Fruit fly (Drosophila melanogaster) whole organism, embryonic: ENCODE data around the gene Usp8.
A peak's percentile ranks its signal among the peaks of the same experiment; 100 is the strongest.

Experiments
- CG12744 ChIP-seq: fragments of 200-800 bp; sonication (Bioruptor generic); optimal IDR thresholded peaks from 2 replicates; lab custom pipeline; 2016; ENCODE audit warnings: missing biosample characterization, missing genetic modification characterization
- CG14014 ChIP-seq: fragments of 200-800 bp; sonication (Bioruptor generic); IDR thresholded peaks from 2 replicates; pipeline ENCODE4 v1.3.6; 2022; ENCODE audit warnings: missing biosample characterization, missing genetic modification characterization
- CG14441 ChIP-seq: fragments of 200-800 bp; sonication (Bioruptor generic); IDR thresholded peaks from 2 replicates; pipeline ENCODE4 v1.3.6; 2022; ENCODE audit warnings: missing biosample characterization, missing genetic modification characterization
- CG14667 ChIP-seq: fragments of 200-800 bp; sonication (Bioruptor generic); IDR thresholded peaks from 2 replicates; pipeline ENCODE4 v1.3.6; 2022; ENCODE audit warnings: missing biosample characterization, missing genetic modification characterization
- CG15011 ChIP-seq: fragments of 200-800 bp; sonication (Bioruptor generic); optimal IDR thresholded peaks from 3 replicates; lab custom pipeline; 2018; ENCODE audit warnings: missing biosample characterization, mild to moderate bottlenecking, missing genetic modification characterization
- CG15514 ChIP-seq: fragments of 200-800 bp; sonication (Bioruptor generic); optimal IDR thresholded peaks from 3 replicates; lab custom pipeline; 2017; ENCODE audit warnings: missing biosample characterization, missing genetic modification characterization, mild to moderate bottlenecking, moderate library complexity, missing genetic modification reagents
- CG15696 ChIP-seq: fragments of 200-800 bp; sonication (Bioruptor generic); optimal IDR thresholded peaks from 2 replicates; lab custom pipeline; 2019; ENCODE audit warnings: missing biosample characterization, mild to moderate bottlenecking, missing genetic modification characterization, moderate library complexity
- CG1603 ChIP-seq: fragments of 200-800 bp; sonication (Bioruptor generic); optimal IDR thresholded peaks from 2 replicates; lab custom pipeline; 2019; ENCODE audit warnings: missing biosample characterization, mild to moderate bottlenecking, missing genetic modification characterization, moderate library complexity
- CG18619 ChIP-seq: fragments of 200-800 bp; sonication (Bioruptor generic); optimal IDR thresholded peaks from 3 replicates; lab custom pipeline; 2017; ENCODE audit warnings: missing biosample characterization, mild to moderate bottlenecking, missing genetic modification characterization
- CG3407 ChIP-seq: fragments of 200-800 bp; sonication (Bioruptor generic); optimal IDR thresholded peaks from 2 replicates; lab custom pipeline; 2018; ENCODE audit warnings: missing biosample characterization, mild to moderate bottlenecking, missing genetic modification characterization
- CG3838 ChIP-seq: fragments of 200-800 bp; sonication (Bioruptor generic); optimal IDR thresholded peaks from 3 replicates; lab custom pipeline; 2016; ENCODE audit warnings: missing biosample characterization, missing genetic modification characterization
- CG3847 ChIP-seq: fragments of 200-800 bp; sonication (Bioruptor generic); IDR thresholded peaks from 2 replicates; pipeline ENCODE4 v1.3.6; 2022; ENCODE audit warnings: missing biosample characterization, missing genetic modification characterization
- CG4328 ChIP-seq: fragments of 200-800 bp; sonication (Bioruptor generic); optimal IDR thresholded peaks from 3 replicates; lab custom pipeline; 2017; ENCODE audit warnings: missing biosample characterization, missing genetic modification reagents, missing genetic modification characterization
- CG5245 ChIP-seq: fragments of 200-800 bp; sonication (Bioruptor generic); optimal IDR thresholded peaks from 3 replicates; lab custom pipeline; 2016; ENCODE audit warnings: missing biosample characterization, missing genetic modification characterization
- CG7987 ChIP-seq: fragments of 200-800 bp; sonication (Bioruptor generic); optimal IDR thresholded peaks from 2 replicates; lab custom pipeline; 2018; ENCODE audit warnings: missing biosample characterization, mild to moderate bottlenecking, missing genetic modification characterization, moderate library complexity
- CG8281 ChIP-seq: fragments of 200-800 bp; sonication (Bioruptor generic); optimal IDR thresholded peaks from 2 replicates; lab custom pipeline; 2018; ENCODE audit warnings: missing biosample characterization, mild to moderate bottlenecking, missing genetic modification characterization, moderate library complexity
- CG9817 ChIP-seq: fragments of 200-800 bp; sonication (Bioruptor generic); optimal IDR thresholded peaks from 2 replicates; lab custom pipeline; 2018; ENCODE audit warnings: missing biosample characterization, mild to moderate bottlenecking, missing genetic modification characterization, moderate library complexity
- CkIIα-i1 ChIP-seq: fragments of 200-800 bp; sonication (Bioruptor generic); IDR thresholded peaks from 2 replicates; pipeline ENCODE4 v1.3.6; 2022; ENCODE audit warnings: missing biosample characterization, missing genetic modification characterization
- CoRest ChIP-seq: fragments of 200-800 bp; sonication (Bioruptor generic); optimal IDR thresholded peaks from 3 replicates; lab custom pipeline; 2018; ENCODE audit warnings: missing biosample characterization, mild to moderate bottlenecking, missing genetic modification characterization, moderate library complexity
- CrebB ChIP-seq: fragments of 200-800 bp; sonication (Bioruptor generic); optimal IDR thresholded peaks from 3 replicates; lab custom pipeline; 2018; ENCODE audit warnings: missing biosample characterization, mild to moderate bottlenecking, missing genetic modification characterization
- Doc3 ChIP-seq: fragments of 200-800 bp; sonication (Bioruptor generic); IDR thresholded peaks from 3 replicates; pipeline ENCODE4 v1.3.6; 2022; ENCODE audit warnings: missing biosample characterization, missing genetic modification characterization; ENCODE audit not compliant: partially characterized antibody
- Dp ChIP-seq: fragments of 200-800 bp; sonication (Bioruptor generic); optimal IDR thresholded peaks from 2 replicates; lab custom pipeline; 2018; ENCODE audit warnings: missing biosample characterization, mild to moderate bottlenecking, missing genetic modification characterization, moderate library complexity
- Fer1 ChIP-seq: fragments of 200-800 bp; sonication (Bioruptor generic); optimal IDR thresholded peaks from 2 replicates; lab custom pipeline; 2017; ENCODE audit warnings: missing biosample characterization, mild to moderate bottlenecking, missing genetic modification characterization
- Hand ChIP-seq: fragments of 200-800 bp; sonication (Bioruptor generic); optimal IDR thresholded peaks from 2 replicates; lab custom pipeline; 2017; ENCODE audit warnings: mild to moderate bottlenecking, missing biosample characterization, missing genetic modification reagents, missing genetic modification characterization
- HmgD ChIP-seq: fragments of 200-800 bp; sonication (Bioruptor generic); optimal IDR thresholded peaks from 3 replicates; lab custom pipeline; 2016; ENCODE audit warnings: missing biosample characterization, missing genetic modification characterization
- Mrtf ChIP-seq: fragments of 200-800 bp; sonication (Bioruptor generic); IDR thresholded peaks from 3 replicates; pipeline ENCODE4 v1.3.6; 2022; ENCODE audit warnings: missing biosample characterization, missing genetic modification characterization
- NfI ChIP-seq: fragments of 200-800 bp; sonication (Bioruptor generic); optimal IDR thresholded peaks from 3 replicates; lab custom pipeline; 2018; ENCODE audit warnings: missing biosample characterization, mild to moderate bottlenecking, missing genetic modification characterization, moderate library complexity
- Sry-β ChIP-seq: fragments of 200-800 bp; sonication (Bioruptor generic); optimal IDR thresholded peaks from 2 replicates; lab custom pipeline; 2018; ENCODE audit warnings: missing biosample characterization, mild to moderate bottlenecking, missing genetic modification characterization, moderate library complexity
- ash1 ChIP-seq: fragments of 200-800 bp; sonication (Bioruptor generic); optimal IDR thresholded peaks from 2 replicates; lab custom pipeline; 2018; ENCODE audit warnings: missing biosample characterization, mild to moderate bottlenecking, missing genetic modification characterization
- az2 ChIP-seq: fragments of 200-800 bp; sonication (Bioruptor generic); optimal IDR thresholded peaks from 3 replicates; lab custom pipeline; 2016; ENCODE audit warnings: missing biosample characterization, missing genetic modification characterization
- bab2 ChIP-seq: fragments of 200-800 bp; sonication (Bioruptor generic); optimal IDR thresholded peaks from 2 replicates; lab custom pipeline; 2016; ENCODE audit warnings: missing biosample characterization, missing genetic modification characterization
- bigmax ChIP-seq: fragments of 200-800 bp; sonication (Bioruptor generic); optimal IDR thresholded peaks from 2 replicates; lab custom pipeline; 2018; ENCODE audit warnings: missing biosample characterization, mild to moderate bottlenecking, missing genetic modification characterization
- cato ChIP-seq: fragments of 200-800 bp; sonication (Bioruptor generic); optimal IDR thresholded peaks from 2 replicates; lab custom pipeline; 2016; ENCODE audit warnings: missing biosample characterization, missing genetic modification characterization, borderline replicate concordance
- cg ChIP-seq: fragments of 200-800 bp; sonication (Bioruptor generic); optimal IDR thresholded peaks from 3 replicates; lab custom pipeline; 2019; ENCODE audit warnings: missing biosample characterization, mild to moderate bottlenecking, missing genetic modification characterization, moderate library complexity
- chn ChIP-seq: fragments of 200-800 bp; sonication (Bioruptor generic); optimal IDR thresholded peaks from 2 replicates; lab custom pipeline; 2016; ENCODE audit warnings: missing biosample characterization, missing genetic modification characterization
- crp ChIP-seq, 2 experiments: fragments of 200-800 bp; sonication (Bioruptor generic); optimal IDR thresholded peaks; 2 replicates in 1 of 2; 3 replicates in 1 of 2; lab custom pipeline; 2017; ENCODE audit warnings: missing biosample characterization in 2 of 2, missing genetic modification characterization in 2 of 2, mild to moderate bottlenecking in 1 of 2, moderate library complexity in 1 of 2
- cwo ChIP-seq: fragments of 200-800 bp; sonication (Bioruptor generic); optimal IDR thresholded peaks from 3 replicates; lab custom pipeline; 2017; ENCODE audit warnings: missing biosample characterization, missing genetic modification characterization, mild to moderate bottlenecking, moderate library complexity, missing genetic modification reagents
- ems ChIP-seq: fragments of 200-800 bp; sonication (Bioruptor generic); optimal IDR thresholded peaks from 3 replicates; lab custom pipeline; 2016; ENCODE audit warnings: missing biosample characterization, missing genetic modification characterization
- ftz-f1 ChIP-seq: fragments of 200-800 bp; sonication (Bioruptor generic); optimal IDR thresholded peaks from 2 replicates; lab custom pipeline; 2016; ENCODE audit warnings: missing biosample characterization, missing genetic modification characterization
- grn ChIP-seq: fragments of 200-800 bp; sonication (Bioruptor generic); optimal IDR thresholded peaks from 3 replicates; lab custom pipeline; 2017; ENCODE audit warnings: missing biosample characterization, missing genetic modification characterization
- insv ChIP-seq, 2 experiments: fragments of 200-800 bp; sonication (Bioruptor generic); optimal IDR thresholded peaks; 3 replicates each; lab custom pipeline; 2016 to 2018; ENCODE audit warnings: missing biosample characterization in 2 of 2, missing genetic modification characterization in 2 of 2
- jing ChIP-seq: fragments of 200-800 bp; sonication (Bioruptor generic); optimal IDR thresholded peaks from 2 replicates; lab custom pipeline; 2018; ENCODE audit warnings: missing biosample characterization, mild to moderate bottlenecking, missing genetic modification characterization
- jumu ChIP-seq: fragments of 200-800 bp; sonication (Bioruptor generic); optimal IDR thresholded peaks from 3 replicates; lab custom pipeline; 2016; ENCODE audit warnings: missing biosample characterization, missing genetic modification characterization
- lmd ChIP-seq: fragments of 200-800 bp; sonication (Bioruptor generic); IDR thresholded peaks from 2 replicates; pipeline ENCODE4 v1.3.6; 2022; ENCODE audit warnings: missing biosample characterization, missing genetic modification characterization
- pnt ChIP-seq: fragments of 200-800 bp; sonication (Bioruptor generic); optimal IDR thresholded peaks from 3 replicates; lab custom pipeline; 2016; ENCODE audit warnings: missing biosample characterization, missing genetic modification characterization
- repo ChIP-seq: fragments of 200-800 bp; sonication (Bioruptor generic); optimal IDR thresholded peaks from 2 replicates; lab custom pipeline; 2016; ENCODE audit warnings: missing biosample characterization, missing genetic modification characterization
- scrt ChIP-seq: fragments of 200-800 bp; sonication (Bioruptor generic); optimal IDR thresholded peaks from 2 replicates; lab custom pipeline; 2018; ENCODE audit warnings: missing biosample characterization, mild to moderate bottlenecking, missing genetic modification characterization, moderate library complexity
- slbo ChIP-seq: fragments of 200-800 bp; sonication (Bioruptor generic); IDR thresholded peaks from 2 replicates; pipeline ENCODE4 v1.3.6; 2022; ENCODE audit warnings: missing biosample characterization, missing genetic modification characterization
- tll ChIP-seq, 2 experiments: fragments of 200-800 bp in 1 of 2; fragments of >200 bp in 1 of 2; sonication (Bioruptor generic) in 1 of 2; optimal IDR thresholded peaks; 2 replicates each; lab custom pipeline; 2017 to 2019; ENCODE audit warnings: missing biosample characterization in 2 of 2, missing genetic modification characterization in 2 of 2, mild to moderate bottlenecking in 1 of 2, moderate library complexity in 1 of 2

Gene Usp8

DNA sequence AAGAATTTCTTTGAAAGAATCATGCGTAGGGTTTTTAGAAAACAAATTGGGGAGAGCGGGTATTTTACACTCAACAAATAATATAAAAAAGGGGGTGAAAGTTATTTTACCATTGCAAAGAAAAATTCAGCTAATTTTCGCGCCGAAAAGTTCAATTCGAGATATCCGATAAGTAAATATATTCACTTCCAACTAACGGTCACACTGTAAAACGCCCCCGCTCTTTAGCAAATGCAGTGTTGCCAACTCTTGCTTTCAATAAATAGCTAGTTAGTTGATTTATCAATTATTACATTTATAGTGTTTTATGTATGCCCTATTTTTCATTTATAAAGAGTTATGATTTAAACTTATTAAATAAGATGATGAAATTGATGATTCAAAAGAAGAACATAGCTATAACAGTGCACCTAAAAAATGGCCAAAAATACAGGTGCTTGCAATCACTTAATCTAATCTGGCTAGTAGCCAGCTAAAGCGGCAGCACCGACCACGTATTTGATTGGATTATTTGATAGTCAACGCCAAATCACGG is 4.2 kb downstream of the Usp8 start, which contains the start of gene meigo (continued):
- no peak for TF ChIP-seq CG3407 (GFP tag; lab: Kevin White, UChicago)
- TF ChIP-seq CG18619 (GFP tag; lab: Kevin White, UChicago) = peak; percentile 55
- peak in 1 of 2 experiments; percentile 54 for TF ChIP-seq insv (GFP tag; optimal IDR thresholded peaks at IDR 0.05; lab: Kevin White, UChicago)
- no peak for TF ChIP-seq ash1 (GFP tag; lab: Kevin White, UChicago)
- TF ChIP-seq bab2 (GFP tag; lab: Kevin White, UChicago) = peak; percentile 33
- TF ChIP-seq jing (GFP tag; lab: Kevin White, UChicago) = no peak
- TF ChIP-seq CG1603 (tag; lab: Kevin White, UChicago) = peak; percentile 60
- peak; percentile 99 for TF ChIP-seq Sry-β
- TF ChIP-seq CG7987 (GFP tag; lab: Kevin White, UChicago) = peak; percentile 32
- peak; percentile 42 for TF ChIP-seq CG4328 (GFP tag; lab: Kevin White, UChicago)
- peak; percentile 82 for TF ChIP-seq CG15514 (GFP tag; lab: Kevin White, UChicago)
- TF ChIP-seq CG14014 (GFP tag; lab: Robert Waterston, UW) = peak; percentile 59
- peak; percentile 8 for TF ChIP-seq pnt (GFP tag; lab: Kevin White, UChicago)
- TF ChIP-seq az2 = peak; percentile 33
- TF ChIP-seq crp (GFP tag; optimal IDR thresholded peaks at IDR 0.05; lab: Kevin White, UChicago) = peak in 1 of 2 experiments; percentile 51
- no peak for TF ChIP-seq scrt (GFP tag; lab: Kevin White, UChicago)
- TF ChIP-seq bigmax = no peak
- TF ChIP-seq CG15011 (GFP tag; lab: Kevin White, UChicago) = no peak
- TF ChIP-seq CoRest (tag; lab: Kevin White, UChicago) = peak; percentile 86
- no peak for TF ChIP-seq HmgD (GFP tag; lab: Kevin White, UChicago)
- TF ChIP-seq CG5245 = peak; percentile 29
- peak; percentile 76 for TF ChIP-seq lmd (GFP tag; lab: Robert Waterston, UW)
- TF ChIP-seq CG15696 = peak; percentile 69
- no peak for TF ChIP-seq CG3838 (GFP tag; lab: Kevin White, UChicago)
- TF ChIP-seq CkIIα-i1 (GFP tag; lab: Robert Waterston, UW) = no peak
- peak; percentile 75 for TF ChIP-seq Fer1
- TF ChIP-seq CG12744 (GFP tag; lab: Kevin White, UChicago) = peak; percentile 28
- TF ChIP-seq cwo (GFP tag; lab: Kevin White, UChicago) = peak; percentile 14
- peak; percentile 70 for TF ChIP-seq slbo (GFP tag; lab: Robert Waterston, UW)
- TF ChIP-seq Doc3 (GFP tag; lab: Robert Waterston, UW) = no peak
- TF ChIP-seq Dp (GFP tag; lab: Kevin White, UChicago) = peak; percentile 95
- TF ChIP-seq Hand (GFP tag; lab: Kevin White, UChicago) = peak; percentile 20
- TF ChIP-seq tll (GFP tag; optimal IDR thresholded peaks at IDR 0.05; lab: Kevin White, UChicago) = peak; percentile 31 to 56
- peak; percentile 50; the same call in 1 of the 2 replicates for TF ChIP-seq CG14667 (GFP tag; lab: Robert Waterston, UW)
- TF ChIP-seq repo (GFP tag; lab: Kevin White, UChicago) = peak; percentile 46
- peak; percentile 72 for TF ChIP-seq CG3847 (GFP tag; lab: Robert Waterston, UW)
- no peak for TF ChIP-seq cg (GFP tag; lab: Kevin White, UChicago)
- peak; percentile 49 for TF ChIP-seq CG14441 (GFP tag; lab: Robert Waterston, UW)
- TF ChIP-seq grn = peak; percentile 99
- TF ChIP-seq jumu (GFP tag; lab: Kevin White, UChicago) = peak; percentile 40
- TF ChIP-seq CG8281 = peak; percentile 30
- peak; percentile 51 for TF ChIP-seq chn (GFP tag; lab: Kevin White, UChicago)
- TF ChIP-seq CG9817 (tag; lab: Kevin White, UChicago) = peak; percentile 79
- 0 out of 3 replicates have a peak, but pooled peaks have one; percentile 46 for TF ChIP-seq Mrtf (GFP tag; lab: Robert Waterston, UW)
- TF ChIP-seq CrebB (tag; lab: Kevin White, UChicago) = peak; percentile 44
- TF ChIP-seq ems = peak; percentile 43
- TF ChIP-seq ftz-f1 (GFP tag; lab: Kevin White, UChicago) = peak; percentile 0
- peak; percentile 70 for TF ChIP-seq NfI (GFP tag; lab: Kevin White, UChicago)
- peak; percentile 51 for TF ChIP-seq cato (GFP tag; lab: Kevin White, UChicago)
